Fruit fly (Drosophila melanogaster) whole organism, embryonic: ENCODE measurements around the gene CG3119.
A peak's percentile ranks its signal among the peaks of the same experiment; 100 is the strongest.

ENCODE experiments used
- Bgb ChIP-seq: fragments of 200-800 bp; sonication (Bioruptor generic); IDR thresholded peaks from 2 replicates; pipeline ENCODE4 v1.3.6; 2022; ENCODE audit warnings: missing biosample characterization, missing genetic modification characterization; ENCODE audit not compliant: partially characterized antibody
- CG10147 ChIP-seq: fragments of 200-800 bp; sonication (Bioruptor generic); optimal IDR thresholded peaks from 2 replicates; lab custom pipeline; 2019; ENCODE audit warnings: missing biosample characterization, mild to moderate bottlenecking, missing genetic modification characterization, moderate library complexity
- CG1024 ChIP-seq: fragments of 200-800 bp; sonication (Bioruptor generic); IDR thresholded peaks from 2 replicates; pipeline ENCODE4 v1.3.6; 2022; ENCODE audit warnings: missing biosample characterization, missing genetic modification characterization
- CG10959 ChIP-seq: fragments of 200-800 bp; sonication (Bioruptor generic); IDR thresholded peaks from 2 replicates; pipeline ENCODE4 v1.3.6; 2022; ENCODE audit warnings: missing biosample characterization, missing genetic modification characterization
- CG11085 ChIP-seq: fragments of 200-800 bp; sonication (Bioruptor generic); IDR thresholded peaks from 2 replicates; pipeline ENCODE4 v1.3.6; 2022; ENCODE audit warnings: missing biosample characterization, missing genetic modification characterization
- CG15073 ChIP-seq: fragments of 200-800 bp; sonication (Bioruptor generic); optimal IDR thresholded peaks from 2 replicates; lab custom pipeline; 2016; ENCODE audit warnings: missing biosample characterization, missing genetic modification characterization
- CG1529 ChIP-seq: fragments of 200-800 bp; sonication (Bioruptor generic); optimal IDR thresholded peaks from 3 replicates; lab custom pipeline; 2018; ENCODE audit warnings: missing biosample characterization, missing genetic modification characterization
- CG15601 ChIP-seq: fragments of 200-800 bp; sonication (Bioruptor generic); optimal IDR thresholded peaks from 3 replicates; lab custom pipeline; 2019; ENCODE audit warnings: missing biosample characterization, mild to moderate bottlenecking, missing genetic modification characterization, moderate library complexity
- CG15696 ChIP-seq: fragments of 200-800 bp; sonication (Bioruptor generic); optimal IDR thresholded peaks from 2 replicates; lab custom pipeline; 2019; ENCODE audit warnings: missing biosample characterization, mild to moderate bottlenecking, missing genetic modification characterization, moderate library complexity
- CG1602 ChIP-seq: fragments of 200-800 bp; sonication (Bioruptor generic); optimal IDR thresholded peaks from 3 replicates; lab custom pipeline; 2016; ENCODE audit warnings: missing biosample characterization, missing genetic modification characterization
- CG18619 ChIP-seq: fragments of 200-800 bp; sonication (Bioruptor generic); optimal IDR thresholded peaks from 3 replicates; lab custom pipeline; 2017; ENCODE audit warnings: missing biosample characterization, mild to moderate bottlenecking, missing genetic modification characterization
- CG31388 ChIP-seq: fragments of 200-800 bp; sonication (Bioruptor generic); optimal IDR thresholded peaks from 2 replicates; lab custom pipeline; 2016; ENCODE audit warnings: missing biosample characterization, missing genetic modification characterization
- CG32532 ChIP-seq: fragments of 200-800 bp; sonication (Bioruptor generic); IDR thresholded peaks from 2 replicates; pipeline ENCODE4 v1.3.6; 2022; ENCODE audit warnings: missing biosample characterization, missing genetic modification characterization
- CG33213 ChIP-seq: fragments of 200-800 bp; sonication (Bioruptor generic); optimal IDR thresholded peaks from 3 replicates; lab custom pipeline; 2016; ENCODE audit warnings: missing biosample characterization, missing genetic modification characterization
- CG42726 ChIP-seq: fragments of 200-800 bp; sonication (Bioruptor generic); IDR thresholded peaks from 2 replicates; pipeline ENCODE4 v1.3.6; 2022; ENCODE audit warnings: missing biosample characterization, missing genetic modification characterization; ENCODE audit not compliant: partially characterized antibody
- CG4328 ChIP-seq: fragments of 200-800 bp; sonication (Bioruptor generic); optimal IDR thresholded peaks from 3 replicates; lab custom pipeline; 2017; ENCODE audit warnings: missing biosample characterization, missing genetic modification reagents, missing genetic modification characterization
- CG6272 ChIP-seq: fragments of 200-800 bp; sonication (Bioruptor generic); IDR thresholded peaks from 2 replicates; pipeline ENCODE4 v1.3.6; 2022; ENCODE audit warnings: missing biosample characterization, missing genetic modification characterization
- CG6689 ChIP-seq: fragments of 200-800 bp; sonication (Bioruptor generic); IDR thresholded peaks from 2 replicates; pipeline ENCODE4 v1.3.6; 2022; ENCODE audit warnings: missing biosample characterization, missing genetic modification characterization
- CG7745 ChIP-seq: fragments of 200-800 bp; sonication (Bioruptor generic); optimal IDR thresholded peaks from 2 replicates; lab custom pipeline; 2018; ENCODE audit warnings: missing biosample characterization, mild to moderate bottlenecking, missing genetic modification characterization, moderate library complexity
- Dad ChIP-seq: fragments of 200-800 bp; sonication (Bioruptor generic); optimal IDR thresholded peaks from 3 replicates; lab custom pipeline; 2016; ENCODE audit warnings: missing biosample characterization, missing genetic modification characterization
- Dek ChIP-seq: fragments of 200-800 bp; sonication (Bioruptor generic); optimal IDR thresholded peaks from 3 replicates; lab custom pipeline; 2019; ENCODE audit warnings: missing biosample characterization, mild to moderate bottlenecking, missing genetic modification characterization, moderate library complexity
- Dref ChIP-seq: fragments of 200-800 bp; sonication (Bioruptor generic); IDR thresholded peaks from 2 replicates; pipeline ENCODE4 v1.3.6; 2022; ENCODE audit warnings: missing biosample characterization, missing genetic modification characterization
- Max ChIP-seq: fragments of 200-800 bp; sonication (Bioruptor generic); optimal IDR thresholded peaks from 2 replicates; lab custom pipeline; 2016; ENCODE audit warnings: missing biosample characterization, mild to moderate bottlenecking, missing genetic modification characterization
- Rx ChIP-seq: fragments of 200-800 bp; sonication (Bioruptor generic); IDR thresholded peaks from 2 replicates; pipeline ENCODE4 v1.3.6; 2022; ENCODE audit warnings: missing biosample characterization, missing genetic modification characterization
- Stat92E ChIP-seq, 3 experiments: fragments of >200 bp in 2 of 3; fragments of 200-800 bp in 1 of 3; sonication (Bioruptor generic) in 1 of 3; optimal IDR thresholded peaks; 2 replicates each; lab custom pipeline; 2017 to 2019; ENCODE audit warnings: missing biosample characterization in 3 of 3, missing genetic modification characterization in 3 of 3, mild to moderate bottlenecking in 1 of 3, moderate library complexity in 1 of 3
- Taf1 ChIP-seq: fragments of 200-800 bp; sonication (Bioruptor generic); IDR thresholded peaks from 2 replicates; pipeline ENCODE4 v1.3.6; 2022; ENCODE audit warnings: missing biosample characterization, missing genetic modification characterization
- Vsx1 ChIP-seq: fragments of 200-800 bp; sonication (Bioruptor generic); optimal IDR thresholded peaks from 2 replicates; lab custom pipeline; 2017; ENCODE audit warnings: missing biosample characterization, mild to moderate bottlenecking, missing genetic modification characterization, missing genetic modification reagents
- ase ChIP-seq: fragments of 200-800 bp; sonication (Bioruptor generic); IDR thresholded peaks from 3 replicates; pipeline ENCODE4 v1.3.6; 2022; ENCODE audit warnings: missing biosample characterization, missing genetic modification characterization
- cato ChIP-seq: fragments of 200-800 bp; sonication (Bioruptor generic); optimal IDR thresholded peaks from 2 replicates; lab custom pipeline; 2016; ENCODE audit warnings: missing biosample characterization, missing genetic modification characterization, borderline replicate concordance
- crp ChIP-seq, 2 experiments: fragments of 200-800 bp; sonication (Bioruptor generic); optimal IDR thresholded peaks; 2 replicates in 1 of 2; 3 replicates in 1 of 2; lab custom pipeline; 2017; ENCODE audit warnings: missing biosample characterization in 2 of 2, missing genetic modification characterization in 2 of 2, mild to moderate bottlenecking in 1 of 2, moderate library complexity in 1 of 2
- dati ChIP-seq: fragments of 200-800 bp; sonication (Bioruptor generic); IDR thresholded peaks from 2 replicates; pipeline ENCODE4 v1.3.6; 2022; ENCODE audit warnings: missing biosample characterization, missing genetic modification characterization
- dmrt99B ChIP-seq: fragments of 200-800 bp; sonication (Bioruptor generic); optimal IDR thresholded peaks from 2 replicates; lab custom pipeline; 2018; ENCODE audit warnings: missing biosample characterization, mild to moderate bottlenecking, missing genetic modification characterization, moderate library complexity
- eve ChIP-seq, 2 experiments: fragments of >200 bp; optimal IDR thresholded peaks; 2 replicates each; lab custom pipeline; 2017; ENCODE audit warnings: missing biosample characterization in 2 of 2, missing genetic modification characterization in 2 of 2
- fu2 ChIP-seq: fragments of 200-800 bp; sonication (Bioruptor generic); optimal IDR thresholded peaks from 2 replicates; lab custom pipeline; 2016; ENCODE audit warnings: missing biosample characterization, missing genetic modification characterization
- gro ChIP-seq: fragments of 200-800 bp; sonication (Bioruptor generic); optimal IDR thresholded peaks from 2 replicates; lab custom pipeline; 2016; ENCODE audit warnings: missing biosample characterization, missing genetic modification characterization
- hb ChIP-seq: fragments of 200-800 bp; sonication (Bioruptor generic); IDR thresholded peaks from 3 replicates; pipeline ENCODE4 v1.3.6; 2022; ENCODE audit warnings: missing biosample characterization, missing genetic modification characterization; ENCODE audit not compliant: partially characterized antibody
- hth ChIP-seq: fragments of >200 bp; optimal IDR thresholded peaks from 2 replicates; lab custom pipeline; 2017; ENCODE audit warnings: inconsistent platforms
- insv ChIP-seq, 2 experiments: fragments of 200-800 bp; sonication (Bioruptor generic); optimal IDR thresholded peaks; 3 replicates each; lab custom pipeline; 2016 to 2018; ENCODE audit warnings: missing biosample characterization in 2 of 2, missing genetic modification characterization in 2 of 2
- jigr1 ChIP-seq: fragments of 200-800 bp; sonication (Bioruptor generic); IDR thresholded peaks from 3 replicates; pipeline ENCODE4 v1.3.6; 2022; ENCODE audit warnings: missing biosample characterization, missing genetic modification characterization
- ken ChIP-seq: fragments of 200-800 bp; sonication (Bioruptor generic); IDR thresholded peaks from 3 replicates; pipeline ENCODE4 v1.3.6; 2022; ENCODE audit warnings: missing biosample characterization, missing genetic modification characterization
- lmd ChIP-seq: fragments of 200-800 bp; sonication (Bioruptor generic); IDR thresholded peaks from 2 replicates; pipeline ENCODE4 v1.3.6; 2022; ENCODE audit warnings: missing biosample characterization, missing genetic modification characterization
- otp ChIP-seq: fragments of 200-800 bp; sonication (Bioruptor generic); IDR thresholded peaks from 3 replicates; pipeline ENCODE4, ENCODE4 v1.3.6; 2022; ENCODE audit warnings: missing biosample characterization, missing genetic modification characterization
- sc ChIP-seq, 3 experiments: fragments of >200 bp in 2 of 3; fragments of 200-800 bp in 1 of 3; sonication (Bioruptor generic) in 1 of 3; optimal IDR thresholded peaks; 2 replicates in 2 of 3; 3 replicates in 1 of 3; lab custom pipeline; 2017; ENCODE audit warnings: mild to moderate bottlenecking in 1 of 3, missing biosample characterization in 1 of 3, missing genetic modification characterization in 1 of 3, missing genetic modification reagents in 1 of 3
- sr ChIP-seq: fragments of 200-800 bp; sonication (Bioruptor generic); IDR thresholded peaks from 3 replicates; pipeline ENCODE4 v1.3.6; 2022; ENCODE audit warnings: missing biosample characterization, missing genetic modification characterization
- tin ChIP-seq: fragments of 200-800 bp; sonication (Bioruptor generic); optimal IDR thresholded peaks from 3 replicates; lab custom pipeline; 2016; ENCODE audit warnings: missing biosample characterization, missing genetic modification characterization
- usp ChIP-seq: fragments of >200 bp; optimal IDR thresholded peaks from 2 replicates; lab custom pipeline; 2017; ENCODE audit warnings: missing biosample characterization, missing genetic modification characterization
- vnd ChIP-seq: fragments of 200-800 bp; sonication (Bioruptor generic); IDR thresholded peaks from 3 replicates; pipeline ENCODE4 v1.3.6; 2022; ENCODE audit warnings: missing biosample characterization, missing genetic modification characterization; ENCODE audit not compliant: partially characterized antibody
- zf30C ChIP-seq: fragments of 200-800 bp; sonication (Bioruptor generic); optimal IDR thresholded peaks from 3 replicates; lab custom pipeline; 2018; ENCODE audit warnings: missing biosample characterization, mild to moderate bottlenecking, missing genetic modification characterization

Gene CG3119

dm6 chr2L:2855773-2856615 lies 18.4 kb upstream of the CG3119 start, which contains the start of the genes CG3104 and RpS21 (continued):
- TF ChIP-seq lmd (GFP tag; lab: Robert Waterston, UW), result peak; percentile 82
- TF ChIP-seq cato (GFP tag; lab: Kevin White, UChicago), result no peak
- no peak for TF ChIP-seq hb (GFP tag; lab: Robert Waterston, UW)
- TF ChIP-seq Bgb (GFP tag; lab: Robert Waterston, UW), result peak; percentile 29
- peak in 1 of 2 experiments; percentile 80 for TF ChIP-seq insv (GFP tag; optimal IDR thresholded peaks at IDR 0.05; lab: Kevin White, UChicago)
- peak; percentile 74 for TF ChIP-seq Vsx1
- peak; percentile 96 for TF ChIP-seq CG33213 (GFP tag; lab: Kevin White, UChicago)
- TF ChIP-seq Dek (tag; lab: Kevin White, UChicago), result peak; percentile 71
- peak; percentile 92 for TF ChIP-seq CG1024
- TF ChIP-seq tin (GFP tag; lab: Kevin White, UChicago), result peak; percentile 85
- TF ChIP-seq jigr1 (GFP tag; lab: Robert Waterston, UW), result no peak
- no peak for TF ChIP-seq hth (lab: Kevin White, UChicago)
- peak; percentile 78 for TF ChIP-seq Taf1 (GFP tag; lab: Robert Waterston, UW)
- peak; percentile 82 for TF ChIP-seq fu2 (GFP tag; lab: Kevin White, UChicago)
- peak; percentile 90 for TF ChIP-seq Rx (GFP tag; lab: Robert Waterston, UW)
- peak; percentile 75 for TF ChIP-seq dati (GFP tag; lab: Robert Waterston, UW)
- TF ChIP-seq CG10959 (GFP tag; lab: Robert Waterston, UW), result peak; percentile 74
- peak; percentile 95 for TF ChIP-seq CG11085 (GFP tag; lab: Robert Waterston, UW)
- TF ChIP-seq crp (GFP tag; optimal IDR thresholded peaks at IDR 0.05; lab: Kevin White, UChicago), result peak; percentile 2 to 80
- TF ChIP-seq CG4328 (GFP tag; lab: Kevin White, UChicago), result peak; percentile 92
- TF ChIP-seq CG15601 (tag; lab: Kevin White, UChicago), result peak; percentile 87
- peak; percentile 72 for TF ChIP-seq CG1602 (GFP tag; lab: Kevin White, UChicago)
- peak; percentile 93 for TF ChIP-seq CG18619 (GFP tag; lab: Kevin White, UChicago)
- peak; percentile 53 for TF ChIP-seq gro (GFP tag; lab: Kevin White, UChicago)
- TF ChIP-seq CG15696 (tag; lab: Kevin White, UChicago), result peak; percentile 69
- peak; percentile 74 for TF ChIP-seq CG1529 (GFP tag; lab: Kevin White, UChicago)
- no peak for TF ChIP-seq sc (optimal IDR thresholded peaks at IDR 0.05; lab: Kevin White, UChicago)
- peak; percentile 73 for TF ChIP-seq sc (GFP tag; optimal IDR thresholded peaks at IDR 0.05; lab: Kevin White, UChicago)
- TF ChIP-seq Max (GFP tag; lab: Kevin White, UChicago), result peak; percentile 89
- TF ChIP-seq CG6689 (GFP tag; lab: Robert Waterston, UW), result peak; percentile 62
- TF ChIP-seq CG7745 (tag; lab: Kevin White, UChicago), result no peak
- TF ChIP-seq Dref (GFP tag; lab: Robert Waterston, UW), result peak; percentile 53
- no peak for TF ChIP-seq CG15073
- peak; percentile 77 for TF ChIP-seq Dad
- TF ChIP-seq ase, result peak; percentile 92
- peak in 1 of 2 experiments; percentile 77 for TF ChIP-seq eve (GFP tag; optimal IDR thresholded peaks at IDR 0.05; lab: Kevin White, UChicago)
- TF ChIP-seq zf30C (GFP tag; lab: Kevin White, UChicago), result peak; percentile 50
- no peak for TF ChIP-seq usp (GFP tag; lab: Kevin White, UChicago)
- TF ChIP-seq CG31388 (GFP tag; lab: Kevin White, UChicago), result peak; percentile 74
- peak; percentile 68 for TF ChIP-seq CG6272 (GFP tag; lab: Robert Waterston, UW)
- TF ChIP-seq CG32532, result peak; percentile 95
- no peak for TF ChIP-seq vnd
- no peak; the same call in 1 of the 2 replicates for TF ChIP-seq CG42726 (GFP tag; lab: Robert Waterston, UW)
- TF ChIP-seq sr (GFP tag; lab: Robert Waterston, UW), result peak; percentile 91
- peak; percentile 95 for TF ChIP-seq otp (GFP tag; lab: Robert Waterston, UW)
- TF ChIP-seq CG10147, result peak; percentile 73
- TF ChIP-seq dmrt99B, result peak; percentile 72
- peak; percentile 95 for TF ChIP-seq ken (GFP tag; lab: Robert Waterston, UW)
- peak in 1 of 3 experiments; percentile 72 for TF ChIP-seq Stat92E (GFP tag; optimal IDR thresholded peaks at IDR 0.05; lab: Kevin White, UChicago)
